Worm (Caenorhabditis elegans): Measurements from ENCODE around the gene M142.8.

DNA sequence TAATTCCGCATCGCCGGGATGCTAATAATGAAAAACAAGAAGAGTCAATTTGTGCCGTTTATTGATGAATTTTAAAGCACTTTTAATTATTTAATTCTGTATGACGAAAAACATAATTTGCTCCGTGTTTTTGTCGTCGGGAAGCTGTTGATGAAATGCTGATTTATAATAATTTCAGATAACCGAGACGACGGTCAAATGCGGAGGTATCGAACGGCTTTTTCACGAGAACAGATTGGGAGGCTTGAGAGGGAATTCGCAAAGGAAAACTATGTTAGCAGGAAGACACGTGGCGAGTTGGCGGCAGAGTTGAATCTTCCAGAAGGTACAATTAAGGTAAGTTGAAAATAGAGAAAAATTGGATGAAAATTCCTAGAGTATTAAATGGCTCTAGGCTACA lies 9.9 kb upstream of the M142.8 start:
- TF ChIP-seq ztf-11 (tag; optimal IDR thresholded peaks at IDR 0.05) (no peak), unc-62 (GFP tag; optimal IDR thresholded peaks at IDR 0.05) (no peak), nhr-12 (tag; optimal IDR thresholded peaks at IDR 0.05) (no peak), elt-1 (tag; optimal IDR thresholded peaks at IDR 0.05; ENCODE audit: borderline replicate concordance, insufficient read depth) (no peak)

Measured in whole organism, mixed stage, embryonic.